Fruit fly (Drosophila melanogaster): ENCODE results near the gene CG6576.

The CG6576 gene

dm6 chr3L:8748323-8748722 is 7.5 kb upstream of the CG6576 start (continued):
- TF ChIP-seq Fer1 (GFP tag; optimal IDR thresholded peaks at IDR 0.05) = no peak
- no peak for TF ChIP-seq Gug (GFP tag; IDR thresholded peaks at IDR 0.05)
- peak; percentile 15 for TF ChIP-seq CG2678 (tag; optimal IDR thresholded peaks at IDR 0.05)
- no peak for TF ChIP-seq Fer2 (tag; optimal IDR thresholded peaks at IDR 0.05)
- TF ChIP-seq CG6654 (GFP tag; optimal IDR thresholded peaks at IDR 0.05) = no peak
- TF ChIP-seq Chrac-16 (GFP tag; optimal IDR thresholded peaks at IDR 0.05) = no peak
- TF ChIP-seq CG13624 (GFP tag; optimal IDR thresholded peaks at IDR 0.05) = no peak
- no peak for TF ChIP-seq CkIIα-i1 (GFP tag; IDR thresholded peaks at IDR 0.05)
- TF ChIP-seq row (GFP tag; IDR thresholded peaks at IDR 0.05) = peak; percentile 31; the same call in 1 of the 3 replicates
- TF ChIP-seq CG2199 (GFP tag; IDR thresholded peaks at IDR 0.05) = no peak
- TF ChIP-seq usp (GFP tag; optimal IDR thresholded peaks at IDR 0.05) = no peak
- no peak for TF ChIP-seq CG34422 (GFP tag; IDR thresholded peaks at IDR 0.05)
- no peak for TF ChIP-seq gce (GFP tag; IDR thresholded peaks at IDR 0.05)
- TF ChIP-seq lab (GFP tag; optimal IDR thresholded peaks at IDR 0.05) = no peak

- TF ChIP-seq CG30020 (tag; optimal IDR thresholded peaks at IDR 0.05) = no peak
- TF ChIP-seq da (GFP tag; optimal IDR thresholded peaks at IDR 0.05) = no peak
- TF ChIP-seq Ets65A (GFP tag) = peak; percentile 62
- peak; percentile 61; the same call in 1 of the 2 replicates for TF ChIP-seq lmd (GFP tag; IDR thresholded peaks at IDR 0.05)
- TF ChIP-seq chif (GFP tag; optimal IDR thresholded peaks at IDR 0.05) = peak in 1 of 2 experiments; percentile 40
- no peak for TF ChIP-seq CG5180 (GFP tag; optimal IDR thresholded peaks at IDR 0.05)
- TF ChIP-seq CG14965 (GFP tag; optimal IDR thresholded peaks at IDR 0.05; ENCODE audit: borderline replicate concordance) = no peak
- peak; percentile 65 for TF ChIP-seq stwl (tag; optimal IDR thresholded peaks at IDR 0.05)
- TF ChIP-seq Jarid2 (GFP tag; optimal IDR thresholded peaks at IDR 0.05) = no peak
- TF ChIP-seq Gug (GFP tag; IDR thresholded peaks at IDR 0.05) = 0 out of 4 replicates have a peak, but pooled peaks have one; percentile 55
- TF ChIP-seq CG34422 (GFP tag; IDR thresholded peaks at IDR 0.05) = peak; percentile 15; the same call in 1 of the 3 replicates
- TF ChIP-seq Myb (GFP tag; optimal IDR thresholded peaks at IDR 0.05) = no peak
- TF ChIP-seq CG12155 (GFP tag; optimal IDR thresholded peaks at IDR 0.05) = peak; percentile 19
- no peak for TF ChIP-seq Scr (GFP tag; IDR thresholded peaks at IDR 0.05; ENCODE audit: partially characterized antibody)
- no peak for TF ChIP-seq stc (GFP tag; IDR thresholded peaks at IDR 0.05)
- TF ChIP-seq zen2 (GFP tag; IDR thresholded peaks at IDR 0.05; ENCODE audit: partially characterized antibody) = no peak
- TF ChIP-seq CG16815 (GFP tag; optimal IDR thresholded peaks at IDR 0.05) = peak; percentile 20
- no peak for TF ChIP-seq tx (GFP tag; optimal IDR thresholded peaks at IDR 0.05)
- TF ChIP-seq CG4282 (GFP tag; optimal IDR thresholded peaks at IDR 0.05) = no peak
- TF ChIP-seq CG17912 (GFP tag; optimal IDR thresholded peaks at IDR 0.05) = peak; percentile 3
- TF ChIP-seq D (optimal IDR thresholded peaks at IDR 0.05) = no peak
- no peak for TF ChIP-seq D (GFP tag; optimal IDR thresholded peaks at IDR 0.05)
- TF ChIP-seq ase (GFP tag; IDR thresholded peaks at IDR 0.05) = peak; percentile 69; the same call in 2 of the 3 replicates
- no peak for TF ChIP-seq CG10565 (GFP tag; optimal IDR thresholded peaks at IDR 0.05)
- TF ChIP-seq Xbp1 (GFP tag; optimal IDR thresholded peaks at IDR 0.05) = peak; percentile 70
- TF ChIP-seq CG4617 (GFP tag; optimal IDR thresholded peaks at IDR 0.05; ENCODE audit: borderline replicate concordance) = no peak
- peak; percentile 25 for TF ChIP-seq sug (tag; optimal IDR thresholded peaks at IDR 0.05)
- no peak for TF ChIP-seq CG6254 (GFP tag; optimal IDR thresholded peaks at IDR 0.05)
- TF ChIP-seq chn (GFP tag; optimal IDR thresholded peaks at IDR 0.05) = no peak
- no peak for TF ChIP-seq Six4 (GFP tag; optimal IDR thresholded peaks at IDR 0.05)
- peak; percentile 32 for TF ChIP-seq NfI (GFP tag; optimal IDR thresholded peaks at IDR 0.05)
- peak; percentile 19 for TF ChIP-seq pnt (GFP tag; optimal IDR thresholded peaks at IDR 0.05)
- TF ChIP-seq Dll (GFP tag; IDR thresholded peaks at IDR 0.05; ENCODE audit: partially characterized antibody) = no peak
- no peak for TF ChIP-seq CG6854 (GFP tag; optimal IDR thresholded peaks at IDR 0.05)
- TF ChIP-seq CG42726 (GFP tag; IDR thresholded peaks at IDR 0.05; ENCODE audit: partially characterized antibody) = peak; percentile 75
- peak; percentile 31 for TF ChIP-seq dmrt11E (tag; optimal IDR thresholded peaks at IDR 0.05)
- peak; percentile 34 for TF ChIP-seq amos (GFP tag; IDR thresholded peaks at IDR 0.05; ENCODE audit: partially characterized antibody)
- TF ChIP-seq yki (optimal IDR thresholded peaks at IDR 0.05) = no peak
- TF ChIP-seq CG11247 (GFP tag; IDR thresholded peaks at IDR 0.05) = peak; percentile 64
Observed at dm6 chr3L:8748839-8749238, 7.0 kb upstream of the CG6576 start.
